Worm (Caenorhabditis elegans) whole organism, L2 larva: ENCODE measurements around the gene H01M10.2.
A peak's percentile ranks its signal among the peaks of the same experiment; 100 is the strongest.

ENCODE experiments used
- C34F6.9 ChIP-seq: fragments of 150-350 bp; optimal IDR thresholded peaks from 2 replicates; lab custom pipeline; 2014; ENCODE audit warnings: missing biosample characterization, missing genetic modification characterization
- F13H6.1 ChIP-seq: sonication (generic microtip); optimal IDR thresholded peaks from 2 replicates; lab custom pipeline; 2016; ENCODE audit warnings: missing genetic modification characterization, missing compliant biosample characterization
- R02D3.7 ChIP-seq: fragments of 150-350 bp; optimal IDR thresholded peaks from 2 replicates; lab custom pipeline; 2014; ENCODE audit warnings: missing biosample characterization, missing genetic modification characterization
- Y55F3AM.14 ChIP-seq: fragments of 200-800 bp; sonication (Bioruptor generic); optimal IDR thresholded peaks from 2 replicates; lab custom pipeline; 2018; ENCODE audit warnings: mild to moderate bottlenecking, missing genetic modification characterization, missing compliant biosample characterization
- ZK546.5 ChIP-seq: sonication (generic microtip); optimal IDR thresholded peaks from 2 replicates; lab custom pipeline; 2017; ENCODE audit warnings: missing biosample characterization, missing genetic modification characterization
- alr-1 ChIP-seq: fragments of 150-350 bp; optimal IDR thresholded peaks from 2 replicates; lab custom pipeline; 2014; ENCODE audit warnings: missing biosample characterization, missing genetic modification characterization
- ama-1 ChIP-seq: fragments of 150-350 bp; optimal IDR thresholded peaks from 2 replicates; lab custom pipeline; 2018; ENCODE audit warnings: inconsistent platforms
- ceh-16 ChIP-seq: fragments of 150-350 bp; optimal IDR thresholded peaks from 2 replicates; lab custom pipeline; 2014; ENCODE audit warnings: missing biosample characterization, missing genetic modification characterization
- ceh-82 ChIP-seq: fragments of 150-350 bp; optimal IDR thresholded peaks from 2 replicates; lab custom pipeline; 2014; ENCODE audit warnings: missing biosample characterization, missing genetic modification characterization
- crh-2 ChIP-seq: sonication (generic microtip); optimal IDR thresholded peaks from 2 replicates; lab custom pipeline; 2017; ENCODE audit warnings: missing biosample characterization, missing genetic modification characterization
- dmd-4 ChIP-seq: sonication (generic microtip); optimal IDR thresholded peaks from 2 replicates; lab custom pipeline; 2017; ENCODE audit warnings: missing biosample characterization, missing genetic modification characterization
- egl-27 ChIP-seq: sonication (generic microtip); optimal IDR thresholded peaks from 3 replicates; lab custom pipeline; 2017; ENCODE audit warnings: missing biosample characterization, missing genetic modification reagents, missing genetic modification characterization
- elt-1 ChIP-seq: fragments of 150-350 bp; optimal IDR thresholded peaks from 2 replicates; lab custom pipeline; 2014; ENCODE audit warnings: missing biosample characterization, missing genetic modification characterization
- elt-3 ChIP-seq: sonication (generic microtip); optimal IDR thresholded peaks from 2 replicates; lab custom pipeline; 2017; ENCODE audit warnings: missing biosample characterization, missing genetic modification characterization
- fos-1 ChIP-seq: fragments of 150-350 bp; optimal IDR thresholded peaks from 2 replicates; lab custom pipeline; 2014; ENCODE audit warnings: missing biosample characterization, missing genetic modification characterization
- gmeb-1 ChIP-seq: fragments of 150-350 bp; optimal IDR thresholded peaks from 2 replicates; lab custom pipeline; 2014; ENCODE audit warnings: missing biosample characterization, missing genetic modification characterization
- lin-13 ChIP-seq: fragments of 150-350 bp; optimal IDR thresholded peaks from 2 replicates; lab custom pipeline; 2014; ENCODE audit warnings: missing biosample characterization, missing genetic modification reagents, missing genetic modification characterization
- lin-39 ChIP-seq: fragments of 150-350 bp; optimal IDR thresholded peaks from 2 replicates; lab custom pipeline; 2014; ENCODE audit warnings: missing biosample characterization, missing genetic modification reagents, missing genetic modification characterization
- lsy-2 ChIP-seq, 2 experiments: fragments of 150-350 bp in 1 of 2; sonication (generic microtip) in 1 of 2; optimal IDR thresholded peaks; 2 replicates each; lab custom pipeline; 2014 to 2017; ENCODE audit warnings: missing biosample characterization in 2 of 2, missing genetic modification characterization in 2 of 2
- mbf-1 ChIP-seq: sonication (generic microtip); optimal IDR thresholded peaks from 2 replicates; lab custom pipeline; 2017; ENCODE audit warnings: missing biosample characterization, missing genetic modification characterization
- mdl-1 ChIP-seq, 2 experiments: fragments of 150-350 bp in 1 of 2; sonication (generic microtip) in 1 of 2; optimal IDR thresholded peaks; 2 replicates each; lab custom pipeline; 2017; ENCODE audit warnings: missing biosample characterization in 2 of 2, missing genetic modification characterization in 2 of 2
- nhr-10 ChIP-seq: sonication (generic microtip); optimal IDR thresholded peaks from 2 replicates; lab custom pipeline; 2017; ENCODE audit warnings: missing biosample characterization, missing genetic modification characterization
- nhr-11 ChIP-seq: fragments of 150-350 bp; optimal IDR thresholded peaks from 2 replicates; lab custom pipeline; 2014; ENCODE audit warnings: missing biosample characterization, missing genetic modification characterization
- nhr-12 ChIP-seq: fragments of 150-350 bp; optimal IDR thresholded peaks from 2 replicates; lab custom pipeline; 2014; ENCODE audit warnings: missing biosample characterization, missing genetic modification characterization
- nhr-129 ChIP-seq: fragments of 150-350 bp; optimal IDR thresholded peaks from 2 replicates; lab custom pipeline; 2014; ENCODE audit warnings: missing biosample characterization, missing genetic modification characterization
- nhr-23 ChIP-seq: fragments of 150-350 bp; optimal IDR thresholded peaks from 2 replicates; lab custom pipeline; 2014; ENCODE audit warnings: missing biosample characterization, missing genetic modification reagents, missing genetic modification characterization
- nhr-237 ChIP-seq: fragments of 150-350 bp; optimal IDR thresholded peaks from 2 replicates; lab custom pipeline; 2014; ENCODE audit warnings: missing biosample characterization, missing genetic modification characterization
- nhr-25 ChIP-seq: fragments of 150-350 bp; sonication (generic microtip); optimal IDR thresholded peaks from 3 replicates; lab custom pipeline; 2014; ENCODE audit warnings: missing biosample characterization, missing genetic modification characterization
- nhr-6 ChIP-seq: fragments of 150-350 bp; optimal IDR thresholded peaks from 2 replicates; lab custom pipeline; 2014; ENCODE audit warnings: missing biosample characterization, missing genetic modification characterization
- nhr-77 ChIP-seq: fragments of 150-350 bp; optimal IDR thresholded peaks from 2 replicates; lab custom pipeline; 2014; ENCODE audit warnings: missing biosample characterization, missing genetic modification characterization
- peb-1 ChIP-seq: fragments of 150-350 bp; optimal IDR thresholded peaks from 2 replicates; lab custom pipeline; 2014; ENCODE audit warnings: missing biosample characterization, missing genetic modification characterization
- skn-1 ChIP-seq: sonication (generic microtip); optimal IDR thresholded peaks from 2 replicates; lab custom pipeline; 2017; ENCODE audit warnings: missing biosample characterization, missing genetic modification characterization
- sma-3 ChIP-seq: sonication (generic microtip); optimal IDR thresholded peaks from 2 replicates; lab custom pipeline; 2016; ENCODE audit warnings: missing genetic modification reagents, missing genetic modification characterization, missing compliant biosample characterization
- sma-9 ChIP-seq, 2 experiments: fragments of 150-350 bp in 1 of 2; sonication (generic microtip) in 1 of 2; optimal IDR thresholded peaks; 2 replicates each; lab custom pipeline; 2014 to 2016; ENCODE audit warnings: missing genetic modification characterization in 2 of 2, mild to moderate bottlenecking in 1 of 2, missing biosample characterization in 1 of 2, missing compliant biosample characterization in 1 of 2, missing genetic modification reagents in 1 of 2, moderate library complexity in 1 of 2
- unc-39 ChIP-seq: fragments of 150-350 bp; optimal IDR thresholded peaks from 2 replicates; lab custom pipeline; 2014; ENCODE audit warnings: missing biosample characterization, missing genetic modification characterization
- unc-55 ChIP-seq: fragments of 150-350 bp; sonication (generic microtip); optimal IDR thresholded peaks from 3 replicates; lab custom pipeline; 2014; ENCODE audit warnings: missing biosample characterization, missing genetic modification reagents, missing genetic modification characterization
- unc-62 ChIP-seq: fragments of 150-350 bp; optimal IDR thresholded peaks from 2 replicates; lab custom pipeline; 2014; ENCODE audit warnings: missing biosample characterization, missing genetic modification reagents, missing genetic modification characterization
- zag-1 ChIP-seq: fragments of 150-350 bp; optimal IDR thresholded peaks from 2 replicates; lab custom pipeline; 2014; ENCODE audit warnings: missing biosample characterization, missing genetic modification characterization
- ztf-1 ChIP-seq: fragments of 200-800 bp; sonication (Bioruptor generic); conservative IDR thresholded peaks from 2 replicates; pipeline ENCODE4 v1.3.6; 2022; ENCODE audit warnings: missing genetic modification characterization, missing compliant biosample characterization
- ztf-11 ChIP-seq: sonication (generic microtip); optimal IDR thresholded peaks from 2 replicates; lab custom pipeline; 2017; ENCODE audit warnings: missing biosample characterization, missing genetic modification characterization
- ztf-4 ChIP-seq: fragments of 150-350 bp; optimal IDR thresholded peaks from 2 replicates; lab custom pipeline; 2014; ENCODE audit warnings: missing biosample characterization, missing genetic modification characterization

H01M10.2 gene

DNA sequence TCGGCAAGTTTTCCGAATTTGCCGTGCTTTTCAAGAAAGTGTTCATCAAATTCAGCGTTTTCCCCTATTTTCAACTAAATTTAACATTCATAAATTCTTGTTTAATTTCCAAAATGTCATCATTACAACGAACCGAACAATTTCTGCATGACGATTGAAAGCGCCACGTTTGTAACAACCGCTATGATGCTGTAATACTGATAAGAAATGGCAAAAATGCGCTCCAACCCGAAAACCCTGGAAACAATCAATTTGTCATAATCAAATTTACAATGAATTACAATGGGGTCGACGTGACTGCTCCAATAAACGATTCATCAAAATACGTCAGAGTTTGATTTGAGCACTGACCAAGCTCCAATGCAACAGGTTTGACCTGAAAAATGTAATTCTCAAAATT is 40.9 kb downstream of the H01M10.2 start:
- TF ChIP-seq crh-2 (tag; lab: Kevin White, UChicago) = peak; percentile 79
- peak; percentile 5 for TF ChIP-seq sma-9 (GFP tag; optimal IDR thresholded peaks at IDR 0.05; lab: Kevin White, UChicago)
- TF ChIP-seq sma-9 (tag; optimal IDR thresholded peaks at IDR 0.05; lab: Kevin White, UChicago) = no peak
- TF ChIP-seq fos-1 (tag; lab: Kevin White, UChicago) = peak; percentile 66
- TF ChIP-seq peb-1 = no peak

DNA sequence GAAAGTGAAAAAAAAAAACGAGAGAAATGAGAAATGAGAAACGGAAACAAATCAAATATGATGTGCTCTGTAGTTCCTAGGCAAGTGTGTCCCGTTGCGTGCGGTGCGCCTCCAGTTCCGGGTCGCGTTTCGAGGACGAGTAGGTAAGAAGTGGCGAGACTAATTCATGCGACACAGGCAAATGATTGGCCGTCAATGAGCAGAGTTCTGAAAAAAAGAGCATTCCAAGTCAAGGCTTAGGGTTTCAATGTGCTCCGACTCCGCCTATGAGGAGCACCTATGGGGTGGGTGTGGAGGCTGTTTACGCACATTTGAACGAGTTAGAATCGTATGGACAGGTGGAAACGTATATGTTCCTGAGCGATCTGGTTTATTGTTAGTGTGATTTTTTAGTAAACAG is 42.2 kb downstream of the H01M10.2 start:
- TF ChIP-seq ztf-11 (tag; lab: Kevin White, UChicago) (no peak), lsy-2 (tag; optimal IDR thresholded peaks at IDR 0.05; lab: Kevin White, UChicago) (no peak), unc-39 (tag; lab: Kevin White, UChicago) (no peak), fos-1 (tag; lab: Kevin White, UChicago) (peak; percentile 28), egl-27 (tag; lab: Kevin White, UChicago) (no peak), nhr-12 (no peak), ztf-1 (GFP tag; lab: Robert Waterston, UW) (no peak)

DNA sequence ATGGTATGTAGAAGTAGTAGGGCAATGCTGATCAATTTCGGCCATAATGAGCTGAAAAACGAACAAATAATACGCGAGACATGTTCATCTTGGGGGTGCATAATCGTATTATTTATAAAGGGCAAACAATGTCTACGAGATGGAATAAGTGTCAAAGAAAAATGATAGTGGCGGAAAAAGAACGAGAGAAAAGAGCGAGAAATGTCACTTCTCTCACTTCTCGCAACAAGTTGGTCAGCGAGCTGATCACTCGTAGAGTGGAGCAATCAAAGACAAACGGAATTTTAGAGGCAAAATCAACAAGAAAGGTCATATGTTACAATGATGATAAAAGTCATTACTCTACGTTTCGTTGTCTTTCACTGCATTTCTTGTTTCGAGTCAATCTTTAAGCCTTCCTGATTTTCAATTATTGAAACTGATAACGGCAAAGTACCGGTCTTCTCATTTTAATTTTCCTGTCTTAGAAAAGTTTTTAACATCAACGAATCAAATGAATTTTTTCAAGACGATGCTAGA is 44.5 kb downstream of the H01M10.2 start, which contains the start of gene F52H2.3:
TSS of gene F52H2.3 (minus strand) at position 51 of the 519 bp plus-strand sequence.
- TF ChIP-seq crh-2 (tag; lab: Kevin White, UChicago) (peak; percentile 47), ztf-11 (tag; lab: Kevin White, UChicago) (no peak), F13H6.1 (peak; percentile 28), fos-1 (tag; lab: Kevin White, UChicago) (peak; percentile 70), nhr-10 (no peak), sma-9 (GFP tag; optimal IDR thresholded peaks at IDR 0.05; lab: Kevin White, UChicago) (peak; percentile 2), sma-9 (tag; optimal IDR thresholded peaks at IDR 0.05; lab: Kevin White, UChicago) (no peak), gmeb-1 (tag; lab: Kevin White, UChicago) (peak; percentile 21), nhr-237 (tag; lab: Kevin White, UChicago) (no peak)

DNA sequence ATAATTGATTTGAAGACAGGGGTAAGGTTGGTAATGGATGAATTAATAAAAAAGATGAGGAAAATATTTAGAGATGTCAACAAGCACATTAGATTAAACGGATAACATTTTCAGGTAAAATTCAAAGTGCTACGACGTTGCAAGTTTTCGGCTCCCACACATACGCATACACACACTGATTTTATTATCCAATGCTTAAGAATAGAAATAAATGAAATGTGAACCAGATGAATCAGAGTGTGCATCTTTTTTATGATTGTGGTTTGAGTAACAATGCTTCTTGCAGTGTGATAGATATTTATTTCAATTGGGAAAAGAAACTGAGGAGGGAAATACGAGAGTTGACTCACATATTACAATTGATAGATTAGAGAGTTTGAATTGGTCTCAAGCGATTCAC is 46.8 kb downstream of the H01M10.2 start:
- TF ChIP-seq mbf-1 (tag; lab: Kevin White, UChicago) = no peak
- TF ChIP-seq nhr-23 (tag; lab: Kevin White, UChicago) = no peak
- no peak for TF ChIP-seq zag-1
- no peak for TF ChIP-seq alr-1 (tag; lab: Kevin White, UChicago)
- TF ChIP-seq sma-9 (GFP tag; optimal IDR thresholded peaks at IDR 0.05; lab: Kevin White, UChicago) = no peak
- no peak for TF ChIP-seq sma-9 (tag; optimal IDR thresholded peaks at IDR 0.05; lab: Kevin White, UChicago)

DNA sequence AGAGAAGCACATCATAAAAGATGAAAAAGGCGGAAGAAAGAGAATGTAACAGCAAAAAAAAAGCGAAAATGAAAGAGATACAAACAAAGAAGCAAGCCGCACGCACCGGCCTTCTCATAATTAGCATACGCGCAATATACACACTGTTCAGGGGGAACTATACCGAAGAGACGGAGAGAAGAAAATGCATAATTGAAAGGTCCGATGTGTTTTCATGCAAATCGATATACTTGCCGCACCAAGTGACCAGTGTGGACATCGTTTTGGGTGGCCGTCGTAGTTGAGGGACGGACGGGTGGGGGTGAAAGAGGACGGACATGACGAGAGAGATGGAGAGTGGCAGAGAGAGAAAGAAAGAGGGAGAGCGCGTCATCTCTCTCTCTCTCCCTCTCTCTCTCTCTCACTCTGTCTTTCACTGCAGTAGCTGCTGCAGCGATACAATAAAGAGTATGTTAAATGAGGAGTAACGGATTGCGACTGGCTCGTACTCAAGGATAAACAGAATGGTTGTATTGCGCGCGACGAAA is 49.2 kb downstream of the H01M10.2 start:
- TF ChIP-seq elt-3 (tag; lab: Kevin White, UChicago) = no peak
- TF ChIP-seq unc-62 = no peak
- peak; percentile 39 for TF ChIP-seq lin-39 (tag; lab: Kevin White, UChicago)
- TF ChIP-seq alr-1 (tag; lab: Kevin White, UChicago) = no peak
- peak; percentile 65 for TF ChIP-seq Y55F3AM.14 (GFP tag; lab: Kevin White, UChicago)
- peak; percentile 75 for TF ChIP-seq egl-27 (tag; lab: Kevin White, UChicago)
- peak; percentile 59 for TF ChIP-seq ceh-82 (tag; lab: Kevin White, UChicago)
- TF ChIP-seq nhr-25 (tag; lab: Kevin White, UChicago) = peak; percentile 80
- peak; percentile 92 for TF ChIP-seq unc-55 (GFP tag; lab: Kevin White, UChicago)
- TF ChIP-seq nhr-12 = no peak
- peak; percentile 43 to 85 for TF ChIP-seq lsy-2 (tag; optimal IDR thresholded peaks at IDR 0.05; lab: Kevin White, UChicago)
- no peak for TF ChIP-seq peb-1
- TF ChIP-seq crh-2 (tag; lab: Kevin White, UChicago) = peak; percentile 79
- peak; percentile 92 for TF ChIP-seq C34F6.9 (tag; lab: Kevin White, UChicago)
- no peak for TF ChIP-seq nhr-77
- TF ChIP-seq skn-1 (tag; lab: Kevin White, UChicago) = no peak
- TF ChIP-seq R02D3.7 = no peak
- TF ChIP-seq ztf-11 (tag; lab: Kevin White, UChicago) = no peak
- TF ChIP-seq nhr-6 (tag; lab: Kevin White, UChicago) = peak; percentile 88
- no peak for TF ChIP-seq ama-1 (lab: Kevin White, UChicago)
- no peak for TF ChIP-seq nhr-11 (tag; lab: Kevin White, UChicago)
- TF ChIP-seq sma-9 (GFP tag; optimal IDR thresholded peaks at IDR 0.05; lab: Kevin White, UChicago) = peak; percentile 94
- TF ChIP-seq sma-9 (tag; optimal IDR thresholded peaks at IDR 0.05; lab: Kevin White, UChicago) = no peak
- TF ChIP-seq ztf-4 = no peak
- no peak for TF ChIP-seq ZK546.5 (tag; lab: Kevin White, UChicago)
- TF ChIP-seq zag-1 = peak; percentile 94
- no peak for TF ChIP-seq elt-1 (tag; lab: Kevin White, UChicago)
- TF ChIP-seq dmd-4 (tag; lab: Kevin White, UChicago) = no peak
- peak; percentile 78 for TF ChIP-seq ceh-16 (tag; lab: Kevin White, UChicago)
- peak; percentile 25 for TF ChIP-seq gmeb-1 (tag; lab: Kevin White, UChicago)
- peak; percentile 97 for TF ChIP-seq nhr-129 (tag; lab: Kevin White, UChicago)
- TF ChIP-seq sma-3 (GFP tag; lab: Kevin White, UChicago) = peak; percentile 57
- TF ChIP-seq lin-13 (GFP tag; lab: Kevin White, UChicago) = peak; percentile 75
- TF ChIP-seq nhr-23 (tag; lab: Kevin White, UChicago) = no peak
- TF ChIP-seq mdl-1 (tag; optimal IDR thresholded peaks at IDR 0.05; lab: Kevin White, UChicago) = peak in 1 of 2 experiments; percentile 73
- TF ChIP-seq unc-39 (tag; lab: Kevin White, UChicago) = no peak
- TF ChIP-seq nhr-10 = no peak
- no peak for TF ChIP-seq nhr-237 (tag; lab: Kevin White, UChicago)
